Fruit fly (Drosophila melanogaster) whole organism, larva: ENCODE data around the gene uncNacbeta.

Source experiments
- noc ChIP-seq: fragments of 200-800 bp; sonication (Bioruptor generic); optimal IDR thresholded peaks from 3 replicates; lab custom pipeline; 2019; ENCODE audit warnings: missing biosample characterization, mild to moderate bottlenecking, missing genetic modification characterization, moderate library complexity

Gene uncNacbeta

DNA sequence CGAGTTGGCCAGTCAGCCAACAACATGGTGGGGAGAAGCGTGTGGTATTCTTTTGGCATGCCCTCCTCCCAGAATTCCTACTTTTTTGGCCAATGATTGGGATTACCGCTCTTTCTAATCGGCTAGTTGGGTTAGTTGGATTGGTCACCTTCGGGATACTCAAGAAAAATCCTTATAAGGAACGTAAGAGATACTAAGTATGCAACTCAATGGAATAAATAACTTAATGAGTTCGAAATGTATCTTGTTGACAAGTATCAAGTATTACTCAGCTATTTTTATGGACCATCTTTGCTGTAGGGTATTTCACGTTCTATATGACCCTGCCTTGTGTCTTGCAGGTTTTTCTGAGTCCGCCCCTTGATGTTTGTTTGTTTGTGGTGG, 36.7 kb downstream of the uncNacbeta start:
- no peak for TF ChIP-seq noc

DNA sequence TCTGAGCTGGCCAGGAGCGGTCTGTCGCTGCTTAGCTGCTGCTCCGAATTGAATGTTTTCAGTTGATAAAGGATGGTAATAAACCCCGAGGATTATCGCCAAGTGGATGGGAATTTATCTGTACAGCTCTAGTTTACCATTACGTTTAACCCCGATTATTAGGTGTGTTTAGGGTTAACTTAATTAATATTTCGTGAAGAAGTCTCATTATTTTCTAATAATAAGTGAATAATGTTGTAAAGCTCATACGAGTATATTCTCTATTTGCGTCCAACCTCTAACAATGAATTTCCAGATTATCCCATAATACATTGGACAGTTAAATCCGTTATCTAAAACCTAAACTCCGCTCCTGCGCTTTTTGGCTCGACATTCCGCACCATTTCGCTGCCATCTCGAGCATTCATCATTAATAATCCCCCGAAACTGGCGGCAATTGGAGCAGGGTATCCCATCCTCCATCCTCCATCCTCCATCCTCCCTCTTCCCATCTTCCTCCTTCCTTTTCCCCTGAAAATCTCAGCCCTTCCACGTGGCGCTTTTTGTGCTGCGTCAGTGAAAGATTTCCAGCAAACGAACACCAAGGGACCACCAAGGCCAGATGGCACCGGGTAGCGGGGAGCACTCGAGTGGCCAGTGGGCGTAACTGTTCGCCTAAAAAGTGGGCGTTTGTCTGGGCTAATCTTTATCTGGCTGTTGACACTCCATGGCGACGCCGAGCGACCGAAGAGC, 37.3 kb downstream of the uncNacbeta start:
- TF ChIP-seq noc: no peak

DNA sequence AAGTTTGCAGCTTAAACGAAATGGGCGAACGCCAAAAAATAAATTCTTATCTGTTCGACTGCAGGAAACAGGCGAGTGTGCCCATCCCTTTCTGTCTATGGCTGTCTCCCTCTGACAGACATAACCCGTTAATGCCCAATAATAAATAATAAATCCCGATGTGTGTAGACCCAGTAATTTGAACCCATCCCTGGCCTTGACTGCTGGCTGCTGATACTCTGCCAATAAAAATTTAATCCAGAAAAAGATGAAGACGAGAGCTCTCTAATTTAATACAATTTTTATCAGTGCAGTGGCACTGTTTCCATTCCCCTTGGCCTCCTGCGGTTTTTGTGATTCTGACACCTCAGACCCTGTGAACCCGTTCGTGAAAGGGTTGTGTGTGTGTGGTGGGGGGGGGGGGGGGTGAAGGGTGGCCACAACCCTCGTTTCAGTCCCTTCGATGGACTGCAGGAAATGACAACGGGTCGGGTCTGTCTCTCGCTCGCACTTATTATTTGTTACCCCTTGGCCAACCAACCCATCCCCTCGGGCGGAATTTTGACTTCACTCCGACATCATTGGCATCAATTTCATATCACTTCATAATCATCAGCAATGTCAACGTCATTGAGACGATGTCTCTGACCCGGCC, 38.0 kb downstream of the uncNacbeta start:
- TF ChIP-seq noc: no peak

DNA sequence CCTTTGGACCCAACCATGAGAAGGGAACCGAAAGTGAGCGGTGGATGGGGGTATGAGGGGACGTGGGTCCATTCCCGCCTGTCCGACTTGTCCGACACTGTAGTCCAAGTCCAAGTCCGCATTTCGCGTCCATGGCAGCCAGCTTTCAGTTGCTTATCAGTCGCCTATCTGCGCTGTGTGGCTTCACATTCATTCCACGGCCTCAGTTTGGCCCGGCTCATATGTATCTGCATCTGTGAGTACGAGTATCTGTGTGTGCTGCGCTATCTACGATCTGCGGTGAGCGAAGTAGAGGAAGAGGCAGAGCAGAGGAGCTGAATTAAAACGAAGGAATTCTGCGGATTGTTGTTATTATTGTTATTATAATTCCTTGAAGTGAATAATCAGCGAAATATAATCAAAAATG, 39.1 kb downstream of the uncNacbeta start:
- TF ChIP-seq noc: no peak

DNA sequence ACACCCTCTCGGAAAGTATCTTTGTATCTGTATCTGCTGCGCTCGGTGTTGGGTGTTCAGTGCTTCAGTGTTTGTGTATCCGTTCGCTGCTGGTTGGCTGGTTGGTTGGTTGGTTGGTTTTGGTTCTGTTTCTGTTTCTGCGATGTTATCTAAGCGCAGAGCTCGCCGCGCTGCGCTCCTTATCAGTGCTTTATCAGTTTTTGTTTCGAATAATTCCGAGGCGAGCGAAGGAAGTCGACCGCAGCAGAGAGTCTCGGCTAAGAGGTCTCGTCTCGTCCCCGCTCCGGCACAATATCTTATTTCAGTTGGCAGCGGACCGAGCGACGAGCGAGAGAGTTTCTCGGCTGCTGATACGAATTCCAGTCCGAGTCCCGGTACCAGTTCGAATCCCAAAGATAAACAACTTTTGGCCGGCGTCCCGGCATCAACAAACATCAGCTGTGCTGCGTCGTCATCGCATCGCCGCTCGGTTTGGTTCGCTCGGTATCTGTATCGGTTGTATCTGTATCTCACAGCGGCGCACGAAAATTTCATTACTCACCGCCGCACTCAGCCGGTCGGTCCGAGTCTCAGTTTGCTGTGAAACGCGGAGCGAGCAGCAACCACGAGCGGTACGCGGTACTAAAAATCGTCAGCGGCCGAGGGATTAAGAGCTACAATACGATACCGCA, 40.3 kb downstream of the uncNacbeta start:
- peak; percentile 61 for TF ChIP-seq noc

DNA sequence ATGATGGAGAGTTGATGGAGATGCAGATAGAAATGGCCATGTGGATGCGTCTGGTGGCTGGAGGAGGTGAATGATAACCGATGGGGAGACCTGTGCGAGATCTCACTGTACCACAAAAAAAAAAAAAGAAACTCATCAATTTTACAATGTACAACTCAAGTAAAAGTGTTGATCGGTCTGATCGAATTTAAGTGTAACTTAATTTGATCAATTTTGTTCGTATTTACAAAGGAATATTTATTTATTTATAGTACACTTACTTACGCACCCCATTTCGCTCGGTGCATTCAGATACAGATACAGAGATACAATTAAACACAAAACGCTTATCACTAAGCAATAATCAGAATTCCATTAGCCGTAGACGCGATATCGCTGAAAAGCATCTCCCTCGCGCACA, 40.9 kb downstream of the uncNacbeta start:
- TF ChIP-seq noc: no peak

DNA sequence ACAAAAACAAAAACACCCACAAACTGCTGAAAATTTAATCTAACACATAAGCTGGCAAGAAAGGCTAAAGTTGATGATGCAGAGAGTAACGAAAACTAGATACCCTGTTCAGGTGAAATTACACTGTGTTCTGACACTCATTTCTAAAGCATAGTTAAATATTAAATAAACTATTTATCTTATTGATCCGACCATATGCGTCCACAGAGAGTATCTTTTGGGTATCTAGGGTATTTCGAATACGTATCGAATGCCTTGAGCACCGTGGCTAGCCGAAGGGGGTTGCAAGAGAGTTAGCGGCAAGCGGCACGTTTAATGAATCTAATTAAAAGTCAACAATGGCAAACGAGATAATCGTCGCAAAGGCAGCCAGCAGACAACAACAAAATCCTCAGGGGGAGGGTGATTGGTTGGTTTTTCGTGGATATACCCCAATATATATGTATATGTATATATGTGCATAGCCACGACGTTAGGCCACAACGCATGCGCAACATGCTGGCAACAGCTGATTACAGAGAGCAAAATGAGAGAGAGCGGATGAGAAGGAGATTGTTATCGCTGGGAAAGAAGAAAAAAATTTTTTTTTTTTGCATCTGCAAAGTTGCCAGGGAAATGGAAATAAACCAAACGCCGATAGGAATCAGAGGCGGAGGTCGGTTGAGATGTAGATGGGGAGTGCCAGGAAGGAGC, 41.5 kb downstream of the uncNacbeta start:
- TF ChIP-seq noc: peak; percentile 18

DNA sequence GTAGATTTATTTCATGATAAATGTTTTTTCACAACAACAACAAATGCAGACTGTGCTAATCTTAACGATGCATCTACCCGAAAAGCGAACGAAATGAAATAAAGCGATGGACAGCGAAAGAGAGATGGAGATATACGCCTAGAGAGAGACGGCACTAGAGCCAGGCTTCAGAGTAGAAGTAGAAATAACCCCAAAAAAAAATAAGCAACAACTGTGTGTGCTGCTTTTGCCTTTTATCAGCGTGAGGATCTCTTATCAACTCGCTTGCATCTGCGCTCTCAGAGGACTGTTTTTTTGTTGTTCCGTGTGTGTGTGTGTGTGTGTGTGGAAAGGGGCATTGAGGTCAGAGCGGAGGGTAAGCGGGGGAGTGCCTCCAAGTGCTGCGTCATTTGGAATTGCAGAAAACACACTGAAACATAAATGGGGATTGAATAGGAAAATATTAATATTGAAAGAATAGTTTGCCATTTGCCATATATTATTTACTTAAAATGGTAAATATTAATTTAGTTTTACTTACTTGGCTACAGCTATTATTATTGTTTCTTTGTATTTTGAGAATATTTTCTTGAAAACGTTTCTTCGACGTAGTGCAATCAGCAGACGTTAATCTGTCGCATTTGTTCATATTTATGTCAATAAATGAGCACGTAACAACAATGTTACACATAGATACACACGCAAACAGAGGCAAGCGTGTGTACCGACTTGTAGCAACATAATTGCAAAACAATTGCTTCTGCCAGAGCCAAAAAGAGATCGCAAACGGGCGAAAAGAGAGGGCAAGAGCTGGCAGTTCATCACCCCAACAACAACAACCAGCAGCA, 42.4 kb downstream of the uncNacbeta start:
- no peak for TF ChIP-seq noc

DNA sequence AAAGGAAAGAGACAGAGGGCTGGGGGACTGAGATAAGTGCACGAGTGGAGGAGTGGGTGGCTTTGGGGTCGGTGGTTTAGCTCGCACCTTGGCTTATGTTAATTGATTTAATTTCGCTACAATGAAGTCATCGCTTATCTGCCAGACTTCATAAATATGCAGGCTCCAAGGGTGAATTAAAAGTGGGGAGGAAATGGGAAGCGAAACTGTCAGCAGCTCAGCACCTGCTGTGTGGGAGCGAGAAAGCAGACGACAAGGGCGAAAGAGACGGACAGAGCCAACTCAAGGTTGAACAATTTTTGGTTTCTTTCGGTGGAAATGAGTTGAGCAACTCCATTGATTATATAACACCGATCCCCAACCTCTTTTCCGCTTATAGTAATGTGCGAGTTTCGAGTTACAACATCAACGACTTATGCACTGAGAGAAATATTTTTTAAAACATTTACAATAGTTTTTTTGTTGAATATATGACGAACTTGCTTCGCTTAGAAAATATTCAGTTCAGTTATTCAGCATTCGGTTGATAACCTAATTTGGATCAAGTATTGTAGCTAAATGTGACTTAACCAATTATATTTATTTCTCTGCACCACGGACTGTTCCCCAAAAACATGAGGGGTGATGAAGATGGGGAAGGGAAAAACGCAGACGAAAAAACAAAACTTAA, 43.2 kb downstream of the uncNacbeta start:
- no peak for TF ChIP-seq noc

DNA sequence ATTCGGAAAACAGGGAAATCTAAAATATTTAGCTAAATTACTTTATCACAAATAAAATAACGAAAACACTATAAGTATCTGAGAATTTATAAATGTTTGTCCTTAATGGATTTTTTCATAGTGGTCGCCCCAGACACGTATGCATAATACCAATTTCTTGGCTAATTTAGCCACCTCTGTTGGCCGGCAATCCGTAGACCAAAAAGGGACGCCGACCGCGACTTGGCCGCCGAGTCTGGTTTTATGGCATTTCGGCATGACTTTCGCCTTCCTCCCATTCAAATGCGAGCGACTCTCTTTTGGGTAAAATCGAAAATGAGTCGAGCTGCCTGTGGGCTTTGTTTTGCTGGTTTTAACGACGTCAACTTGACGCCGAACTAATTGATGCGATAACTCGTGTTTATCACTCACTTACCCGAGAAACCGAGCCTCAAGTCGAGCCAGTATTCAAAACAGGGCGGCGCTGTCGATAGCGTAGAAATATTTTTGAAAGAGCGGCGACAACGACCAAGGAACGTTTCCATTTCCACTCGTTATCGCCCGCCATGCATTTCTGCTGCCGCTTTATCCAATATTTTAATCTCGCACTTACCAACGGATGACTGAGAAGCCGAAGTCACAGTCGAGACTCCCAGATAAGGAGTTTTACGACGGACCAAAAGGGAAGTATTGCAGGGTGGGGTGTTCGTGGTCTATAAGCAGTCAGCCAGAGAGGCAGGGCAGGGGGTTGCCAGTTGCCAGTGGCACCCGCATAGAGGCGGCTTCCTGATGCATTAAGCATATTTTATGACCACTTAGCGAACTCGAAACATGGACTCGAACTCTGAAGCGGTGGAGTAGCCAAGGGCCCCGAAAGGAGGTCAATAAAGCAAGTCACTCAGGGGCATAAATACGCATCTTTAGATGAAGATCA, 44.4 kb downstream of the uncNacbeta start:
- TF ChIP-seq noc: no peak

DNA sequence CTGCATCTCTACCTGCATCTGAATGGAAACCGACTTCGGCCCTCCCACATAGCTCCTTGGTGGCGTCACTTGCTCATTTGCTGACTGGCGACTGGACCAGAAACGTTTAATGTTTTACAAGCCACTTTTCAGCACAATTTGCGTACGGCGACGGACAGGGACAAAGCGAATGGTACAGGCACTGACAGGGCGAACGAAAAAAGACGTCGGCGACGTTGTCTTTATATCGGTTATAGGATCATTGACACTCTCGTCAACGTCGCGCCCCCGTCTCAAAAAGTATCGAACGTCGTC, 45.1 kb downstream of the uncNacbeta start:
- TF ChIP-seq noc: no peak

DNA sequence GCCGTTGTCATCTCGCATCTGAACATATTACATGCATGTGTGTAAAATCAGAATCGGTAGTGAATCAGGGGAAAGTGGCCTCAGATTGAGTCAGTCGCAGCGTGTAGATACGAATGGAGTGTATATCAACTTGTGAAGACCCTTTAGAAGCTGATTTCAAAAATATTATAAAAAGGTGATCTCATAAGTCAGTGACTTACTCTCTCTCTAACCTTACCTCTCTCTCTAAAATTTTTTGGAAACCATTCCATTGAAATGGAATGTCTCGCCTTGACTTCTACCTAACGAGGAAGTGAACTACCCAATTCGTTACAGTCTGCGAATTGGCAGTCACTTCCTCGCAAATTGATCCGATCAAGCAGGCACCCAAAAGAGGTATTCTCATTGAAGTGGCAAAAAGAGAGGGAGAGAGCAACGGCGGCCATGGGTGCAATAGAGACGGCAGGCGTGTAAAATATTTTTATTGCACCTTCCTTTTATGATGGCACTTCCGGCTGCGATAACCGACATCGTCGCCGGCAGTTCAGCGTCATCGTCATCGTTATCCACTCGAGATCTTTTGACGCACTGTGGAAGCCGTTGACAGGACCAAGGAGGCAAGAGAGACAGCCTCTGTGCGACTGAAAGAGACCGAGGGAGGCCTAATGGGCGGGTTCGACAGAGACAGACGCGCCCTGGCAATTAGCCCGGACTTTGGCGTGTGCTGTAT, 45.6 kb downstream of the uncNacbeta start:
- no peak for TF ChIP-seq noc

DNA sequence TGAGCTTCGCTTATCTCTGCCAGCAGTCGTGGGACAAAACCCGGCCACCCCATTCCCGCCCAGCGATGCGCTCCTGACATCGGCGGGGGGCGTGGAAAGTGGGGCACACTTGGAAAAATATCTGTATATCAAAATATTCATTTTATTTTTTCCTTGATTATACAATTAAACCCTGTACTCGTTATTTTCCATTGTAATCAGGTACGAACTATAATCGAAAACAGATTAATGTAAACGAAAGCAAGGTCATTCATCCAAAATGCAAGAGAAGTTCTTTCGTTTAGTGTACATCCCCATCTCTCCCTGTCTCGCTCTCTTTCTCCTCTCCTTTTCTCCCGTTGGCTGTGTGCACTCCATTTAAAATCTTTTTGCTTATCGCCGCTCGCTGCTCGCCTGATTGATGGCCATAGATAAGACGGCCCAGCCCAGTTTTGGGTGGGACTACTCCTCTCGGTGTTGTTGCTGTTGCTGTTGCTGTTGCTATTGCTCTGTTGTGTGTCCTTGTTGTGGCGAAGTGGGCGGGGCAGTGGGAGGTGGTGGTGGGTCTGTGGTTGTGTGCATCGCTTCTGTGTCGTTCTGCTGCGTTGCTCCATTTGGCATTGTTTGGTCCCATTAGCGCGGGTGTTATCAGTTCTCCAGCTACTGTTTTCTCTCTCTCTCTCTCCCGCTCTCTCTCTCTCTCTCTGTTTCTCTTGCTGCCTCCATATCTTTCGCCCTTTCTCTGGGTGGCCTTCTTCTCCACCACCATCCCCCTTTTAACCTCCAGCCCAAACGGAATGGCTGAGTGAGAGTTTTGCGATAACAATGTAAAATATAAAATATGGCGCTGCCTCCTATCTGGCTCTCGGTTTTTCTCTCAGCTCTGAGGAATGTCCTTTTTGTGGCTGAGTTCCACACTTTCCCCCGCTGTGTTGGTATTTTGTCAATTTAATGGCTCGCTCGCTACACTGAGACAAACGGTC, 47.3 kb downstream of the uncNacbeta start:
- no peak for TF ChIP-seq noc
